Worm (Caenorhabditis elegans): ENCODE results near the gene dmd-7.

- TF ChIP-seq ces-1 (GFP tag; optimal IDR thresholded peaks at IDR 0.05) (no peak), unc-62 (GFP tag; optimal IDR thresholded peaks at IDR 0.05) (no peak), mab-5 (tag; optimal IDR thresholded peaks at IDR 0.05) (no peak), ceh-43 (GFP tag; optimal IDR thresholded peaks at IDR 0.05) (no peak), pha-4 (tag; optimal IDR thresholded peaks at IDR 0.05) (no peak), elt-1 (tag; optimal IDR thresholded peaks at IDR 0.05; ENCODE audit: borderline replicate concordance, insufficient read depth) (no peak), cnd-1 (tag; optimal IDR thresholded peaks at IDR 0.05) (no peak), hlh-1 (tag; optimal IDR thresholded peaks at IDR 0.05) (no peak), unc-39 (tag; optimal IDR thresholded peaks at IDR 0.05) (no peak), nhr-237 (tag; optimal IDR thresholded peaks at IDR 0.05) (no peak), lsy-2 (tag; optimal IDR thresholded peaks at IDR 0.05) (no peak)
These were observed 34.4 kb downstream of the dmd-7 start, which contains the start of the genes K12B6.4 and spe-49 for ce11 chrV:6281175-6281574.
